Worm (Caenorhabditis elegans) whole organism, L4 larva: ENCODE results near the gene M04G7.1.

Experiments
- ces-1 ChIP-seq: fragments of 150-350 bp; sonication (generic microtip); optimal IDR thresholded peaks from 4 replicates; lab custom pipeline; 2014; ENCODE audit warnings: missing biosample characterization, missing genetic modification reagents, missing genetic modification characterization
- dpl-1 ChIP-seq: fragments of 150-350 bp; optimal IDR thresholded peaks from 2 replicates; lab custom pipeline; 2014; ENCODE audit warnings: missing biosample characterization, missing genetic modification reagents, missing genetic modification characterization
- lir-3 ChIP-seq: sonication (generic microtip); optimal IDR thresholded peaks from 2 replicates; lab custom pipeline; 2016; ENCODE audit warnings: mild to moderate bottlenecking, missing genetic modification characterization, missing compliant biosample characterization
- lsy-2 ChIP-seq, 2 experiments: fragments of 150-350 bp in 1 of 2; sonication (generic microtip) in 1 of 2; optimal IDR thresholded peaks; 2 replicates each; lab custom pipeline; 2014 to 2017; ENCODE audit warnings: missing biosample characterization in 2 of 2, missing genetic modification characterization in 2 of 2
- nhr-10 ChIP-seq: fragments of 150-350 bp; optimal IDR thresholded peaks from 2 replicates; lab custom pipeline; 2014; ENCODE audit warnings: missing biosample characterization, missing genetic modification characterization
- pqm-1 ChIP-seq: sonication (generic microtip); optimal IDR thresholded peaks from 2 replicates; lab custom pipeline; 2017; ENCODE audit warnings: missing biosample characterization, missing genetic modification characterization
- zag-1 ChIP-seq: fragments of 150-350 bp; optimal IDR thresholded peaks from 2 replicates; lab custom pipeline; 2014; ENCODE audit warnings: missing biosample characterization, missing genetic modification characterization

ce11 chrIV:422112-422511 is 33.5 kb upstream of the M04G7.1 start:
- TF ChIP-seq zag-1: no peak
- no peak for TF ChIP-seq dpl-1 (GFP tag; lab: Kevin White, UChicago)
- TF ChIP-seq ces-1 (GFP tag; lab: Kevin White, UChicago): no peak
- TF ChIP-seq pqm-1 (tag; lab: Kevin White, UChicago): no peak
- no peak for TF ChIP-seq lir-3 (tag; lab: Kevin White, UChicago)
- no peak for TF ChIP-seq lsy-2 (tag; optimal IDR thresholded peaks at IDR 0.05; lab: Kevin White, UChicago)
- no peak for TF ChIP-seq nhr-10 (tag; lab: Kevin White, UChicago)
